Worm (Caenorhabditis elegans): Measurements from ENCODE around the gene sea-1.

DNA sequence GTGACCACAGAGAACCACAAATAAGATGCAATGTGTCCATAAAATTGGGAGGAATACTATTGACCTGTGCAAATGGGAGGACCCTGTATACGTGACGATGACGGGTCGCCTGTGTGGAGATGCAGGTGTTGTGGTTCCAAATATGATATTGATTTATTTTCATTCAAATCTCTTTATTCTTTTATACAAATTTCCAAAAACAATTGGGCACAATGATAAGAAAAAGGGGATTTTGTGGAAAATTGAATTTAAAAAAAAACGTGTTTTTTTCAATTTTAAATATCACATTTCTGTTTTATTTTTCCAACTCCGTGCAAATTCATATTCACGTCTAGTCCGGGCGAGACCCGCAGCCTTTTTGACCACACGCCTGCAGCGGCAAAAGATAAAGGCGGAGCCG lies 1.8 kb upstream of the sea-1 start, which contains the start of gene F19B10.2:
- TF ChIP-seq ces-1 (GFP tag; optimal IDR thresholded peaks at IDR 0.05) (no peak), madf-5 (GFP tag; IDR thresholded peaks at IDR 0.05) (no peak), pha-4 (GFP tag; IDR thresholded peaks at IDR 0.05) (no peak), pha-4 (tag; optimal IDR thresholded peaks at IDR 0.05) (no peak), D1046.2 (GFP tag; IDR thresholded peaks at IDR 0.05) (no peak), daf-12 (tag; optimal IDR thresholded peaks at IDR 0.05) (no peak), Y105C5A.15 (GFP tag; IDR thresholded peaks at IDR 0.05) (no peak), php-3 (GFP tag; IDR thresholded peaks at IDR 0.05) (no peak)

Data from whole organism, L4 larva.